Fruit fly (Drosophila melanogaster): ENCODE data around the gene CG1368.

Gene CG1368

DNA sequence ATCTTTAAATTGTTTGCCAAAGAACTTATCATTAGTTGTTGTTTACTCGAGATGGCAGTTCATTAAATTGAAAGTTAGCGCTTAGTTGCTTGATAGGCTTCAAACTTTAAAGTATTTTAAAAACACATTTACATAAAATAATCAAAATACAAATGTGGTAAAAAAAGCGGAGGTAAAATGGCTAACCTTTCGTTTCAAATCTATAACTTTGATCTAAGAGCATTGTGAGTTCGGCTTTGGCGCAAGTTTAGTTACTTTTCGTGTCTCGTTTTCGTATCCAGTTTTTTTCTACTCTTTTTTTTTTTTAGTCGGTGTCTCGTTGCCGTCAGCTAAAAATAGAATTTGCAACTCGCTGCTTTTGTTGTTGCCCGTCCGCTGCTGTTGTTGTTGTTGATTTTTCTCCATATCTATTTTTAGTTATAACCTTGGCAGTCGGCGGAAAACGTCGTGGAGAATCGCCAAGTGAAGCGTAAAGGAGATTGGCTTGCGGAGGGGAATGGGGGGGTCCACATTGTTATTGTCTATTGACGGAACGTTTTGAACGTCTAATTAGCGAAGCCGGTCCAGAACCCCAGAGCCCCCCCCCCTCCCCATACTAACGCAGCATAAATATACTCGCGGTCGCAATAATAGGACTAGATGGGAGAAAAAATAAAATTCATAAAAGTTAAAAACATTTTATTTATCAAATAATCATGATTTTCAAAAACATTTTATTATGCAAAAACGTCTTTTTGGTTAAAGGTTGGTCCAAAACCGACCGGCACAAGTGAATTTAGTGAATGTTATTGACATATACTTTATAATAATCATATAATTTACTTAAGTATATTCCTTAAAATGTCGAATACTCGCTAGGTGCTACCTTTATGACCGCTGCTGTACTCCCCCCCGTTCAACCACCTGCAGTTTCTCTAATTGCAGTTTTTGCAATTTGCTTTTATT is 40.2 kb downstream of the CG1368 start (continued):
- TF ChIP-seq CG3281 (GFP tag; optimal IDR thresholded peaks at IDR 0.05) (peak; percentile 80), CG18262 (tag; optimal IDR thresholded peaks at IDR 0.05) (peak; percentile 34), sim (GFP tag; IDR thresholded peaks at IDR 0.05) (no peak), ems (GFP tag; optimal IDR thresholded peaks at IDR 0.05) (no peak), tgo (GFP tag; IDR thresholded peaks at IDR 0.05) (peak; percentile 48; the same call in 1 of the 3 replicates), Mes4 (GFP tag; optimal IDR thresholded peaks at IDR 0.05) (no peak), fd96Cb (tag; optimal IDR thresholded peaks at IDR 0.05) (peak; percentile 46), CG9876 (GFP tag; optimal IDR thresholded peaks at IDR 0.05) (no peak), CG13123 (GFP tag; optimal IDR thresholded peaks at IDR 0.05) (no peak), CG15011 (GFP tag; optimal IDR thresholded peaks at IDR 0.05) (no peak), Ada2b (GFP tag; IDR thresholded peaks at IDR 0.05) (peak; percentile 55), CG11456 (GFP tag; IDR thresholded peaks at IDR 0.05) (no peak), CG7928 (GFP tag; optimal IDR thresholded peaks at IDR 0.05) (peak; percentile 8), Deaf1 (tag; optimal IDR thresholded peaks at IDR 0.05) (peak; percentile 31), usp (GFP tag; optimal IDR thresholded peaks at IDR 0.05) (no peak), Chrac-16 (GFP tag; optimal IDR thresholded peaks at IDR 0.05) (no peak), CG12219 (GFP tag; optimal IDR thresholded peaks at IDR 0.05) (no peak), CG6689 (GFP tag; IDR thresholded peaks at IDR 0.05) (peak; percentile 49), phol (tag; optimal IDR thresholded peaks at IDR 0.05) (peak; percentile 37), CG17328 (GFP tag; IDR thresholded peaks at IDR 0.05) (no peak), B-H2 (GFP tag; optimal IDR thresholded peaks at IDR 0.05) (no peak)

- no peak for TF ChIP-seq CG12236 (GFP tag; optimal IDR thresholded peaks at IDR 0.05)
- TF ChIP-seq Doc2 (GFP tag; IDR thresholded peaks at IDR 0.05): no peak
- TF ChIP-seq dysf (GFP tag; IDR thresholded peaks at IDR 0.05): peak; percentile 29; the same call in 1 of the 3 replicates
- TF ChIP-seq CG15514 (GFP tag; optimal IDR thresholded peaks at IDR 0.05): no peak
- peak; percentile 10 for TF ChIP-seq grau (tag; optimal IDR thresholded peaks at IDR 0.05)
- no peak for TF ChIP-seq toy (GFP tag; IDR thresholded peaks at IDR 0.05)
- TF ChIP-seq trh (GFP tag; optimal IDR thresholded peaks at IDR 0.05): no peak
- TF ChIP-seq Stat92E (GFP tag; optimal IDR thresholded peaks at IDR 0.05): no peak
- TF ChIP-seq CG7839 (tag; optimal IDR thresholded peaks at IDR 0.05): peak; percentile 12
- TF ChIP-seq CG9215 (GFP tag; IDR thresholded peaks at IDR 0.05): no peak
- TF ChIP-seq D19A (tag; optimal IDR thresholded peaks at IDR 0.05): peak; percentile 95
- TF ChIP-seq ems (GFP tag; optimal IDR thresholded peaks at IDR 0.05): no peak
- TF ChIP-seq Rfx (GFP tag; IDR thresholded peaks at IDR 0.05): 0 out of 2 replicates have a peak, but pooled peaks have one; percentile 17
- TF ChIP-seq CG31224 (GFP tag; IDR thresholded peaks at IDR 0.05): no peak
- peak; percentile 32; the same call in 1 of the 3 replicates for TF ChIP-seq row (GFP tag; IDR thresholded peaks at IDR 0.05)
- TF ChIP-seq NfI (GFP tag; optimal IDR thresholded peaks at IDR 0.05): peak; percentile 16
- TF ChIP-seq H15 (GFP tag; IDR thresholded peaks at IDR 0.05): no peak
- TF ChIP-seq CG17568 (GFP tag; optimal IDR thresholded peaks at IDR 0.05): no peak
- TF ChIP-seq maf-S (GFP tag; optimal IDR thresholded peaks at IDR 0.05): no peak
- TF ChIP-seq otp (GFP tag; IDR thresholded peaks at IDR 0.05): no peak
- TF ChIP-seq CG5953 (GFP tag; IDR thresholded peaks at IDR 0.05): no peak
- peak; percentile 73 for TF ChIP-seq sd (tag; optimal IDR thresholded peaks at IDR 0.05)
- no peak for TF ChIP-seq H2.0 (GFP tag; IDR thresholded peaks at IDR 0.05)
- peak; percentile 63 for TF ChIP-seq Ets65A (GFP tag)
- TF ChIP-seq dm (GFP tag; optimal IDR thresholded peaks at IDR 0.05): no peak
- no peak for TF ChIP-seq CG12769 (tag; optimal IDR thresholded peaks at IDR 0.05)
- peak; percentile 63 for TF ChIP-seq Med (GFP tag)
- no peak for TF ChIP-seq ara (GFP tag; IDR thresholded peaks at IDR 0.05)
- TF ChIP-seq Adf1 (GFP tag; IDR thresholded peaks at IDR 0.05): no peak
- TF ChIP-seq gfzf (GFP tag; optimal IDR thresholded peaks at IDR 0.05): no peak
- peak; percentile 39 for TF ChIP-seq CG3281 (GFP tag; optimal IDR thresholded peaks at IDR 0.05)
These were observed 41.3 kb downstream of the CG1368 start for dm6 chrX:14215834-14216233.

Data from whole organism, embryonic.